Worm (Caenorhabditis elegans): ENCODE measurements around the gene Y105C5A.8.

DNA sequence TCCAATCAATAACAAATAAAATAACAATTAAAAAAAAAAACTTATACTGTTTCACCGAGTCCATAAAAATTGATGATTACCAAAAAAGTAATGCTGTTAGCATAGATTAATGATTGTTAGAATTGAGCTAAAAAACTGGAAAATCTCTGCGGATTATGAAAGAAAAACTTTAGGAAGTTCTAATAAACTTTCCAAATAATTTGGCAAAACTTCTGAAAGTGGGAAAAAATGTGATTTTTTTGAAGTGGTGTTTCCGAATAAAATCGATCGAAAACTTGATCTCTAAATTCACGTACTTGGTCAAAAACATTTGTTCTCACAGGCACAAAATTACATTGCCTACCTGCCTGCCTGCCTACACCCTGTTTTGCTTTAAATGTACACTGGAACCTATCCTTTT is 45.2 kb downstream of the Y105C5A.8 start:
- TF ChIP-seq pes-1 (GFP tag; IDR thresholded peaks at IDR 0.05) (no peak), flt-1 (GFP tag; IDR thresholded peaks at IDR 0.05) (no peak), ama-1 (optimal IDR thresholded peaks at IDR 0.05) (no peak)
